Fruit fly (Drosophila melanogaster) whole organism, embryonic: ENCODE results near the gene CG13097.
A peak's percentile ranks its signal among the peaks of the same experiment; 100 is the strongest.

Source experiments
- CG10321 ChIP-seq: fragments of 200-800 bp; sonication (Bioruptor generic); IDR thresholded peaks from 2 replicates; pipeline ENCODE4 v1.3.6; 2022; ENCODE audit warnings: missing biosample characterization, missing genetic modification characterization
- CG10543 ChIP-seq: fragments of 200-800 bp; sonication (Bioruptor generic); optimal IDR thresholded peaks from 3 replicates; lab custom pipeline; 2017; ENCODE audit warnings: missing biosample characterization, mild to moderate bottlenecking, missing genetic modification characterization, moderate library complexity
- CG10979 ChIP-seq: fragments of 200-800 bp; sonication (Bioruptor generic); optimal IDR thresholded peaks from 2 replicates; lab custom pipeline; 2018; ENCODE audit warnings: missing biosample characterization, mild to moderate bottlenecking, missing genetic modification characterization, moderate library complexity
- CG11247 ChIP-seq: fragments of 200-800 bp; sonication (Bioruptor generic); IDR thresholded peaks from 2 replicates; pipeline ENCODE4 v1.3.6; 2022; ENCODE audit warnings: missing biosample characterization, missing genetic modification characterization
- CG12659 ChIP-seq: fragments of 200-800 bp; sonication (Bioruptor generic); optimal IDR thresholded peaks from 3 replicates; lab custom pipeline; 2017; ENCODE audit warnings: mild to moderate bottlenecking, missing biosample characterization, missing genetic modification reagents, missing genetic modification characterization
- CG13296 ChIP-seq: fragments of 200-800 bp; sonication (Bioruptor generic); optimal IDR thresholded peaks from 3 replicates; lab custom pipeline; 2018; ENCODE audit warnings: missing biosample characterization, mild to moderate bottlenecking, missing genetic modification characterization
- CG14014 ChIP-seq: fragments of 200-800 bp; sonication (Bioruptor generic); IDR thresholded peaks from 2 replicates; pipeline ENCODE4 v1.3.6; 2022; ENCODE audit warnings: missing biosample characterization, missing genetic modification characterization
- CG17186 ChIP-seq: fragments of 200-800 bp; sonication (Bioruptor generic); optimal IDR thresholded peaks from 3 replicates; lab custom pipeline; 2017; ENCODE audit warnings: missing biosample characterization, missing genetic modification reagents, missing genetic modification characterization
- CG17385 ChIP-seq: fragments of 200-800 bp; sonication (Bioruptor generic); optimal IDR thresholded peaks from 3 replicates; lab custom pipeline; 2018; ENCODE audit warnings: missing biosample characterization, mild to moderate bottlenecking, missing genetic modification characterization
- CG18764 ChIP-seq: fragments of 200-800 bp; sonication (Bioruptor generic); optimal IDR thresholded peaks from 3 replicates; lab custom pipeline; 2016; ENCODE audit warnings: missing biosample characterization, missing genetic modification characterization
- CG31365 ChIP-seq: fragments of 200-800 bp; sonication (Bioruptor generic); optimal IDR thresholded peaks from 2 replicates; lab custom pipeline; 2018; ENCODE audit warnings: missing biosample characterization, mild to moderate bottlenecking, missing genetic modification characterization
- CG32767 ChIP-seq: fragments of 200-800 bp; sonication (Bioruptor generic); IDR thresholded peaks from 2 replicates; pipeline ENCODE4 v1.3.6; 2022; ENCODE audit warnings: missing biosample characterization, missing genetic modification characterization
- CG32772 ChIP-seq: fragments of 200-800 bp; sonication (Bioruptor generic); IDR thresholded peaks from 2 replicates; pipeline ENCODE4 v1.3.6; 2022; ENCODE audit warnings: missing biosample characterization, missing genetic modification characterization
- CG3281 ChIP-seq: fragments of 200-800 bp; sonication (Bioruptor generic); optimal IDR thresholded peaks from 3 replicates; lab custom pipeline; 2017; ENCODE audit warnings: missing biosample characterization, mild to moderate bottlenecking, missing genetic modification characterization
- CG3726 ChIP-seq: fragments of 200-800 bp; sonication (Bioruptor generic); IDR thresholded peaks from 3 replicates; pipeline ENCODE4, ENCODE4 v1.3.6; 2022; ENCODE audit warnings: missing biosample characterization, missing genetic modification characterization
- CG4617 ChIP-seq: fragments of 200-800 bp; sonication (Bioruptor generic); optimal IDR thresholded peaks from 3 replicates; lab custom pipeline; 2016; ENCODE audit warnings: missing biosample characterization, missing genetic modification characterization, borderline replicate concordance
- CG6765 ChIP-seq: fragments of 200-800 bp; sonication (Bioruptor generic); optimal IDR thresholded peaks from 3 replicates; lab custom pipeline; 2017; ENCODE audit warnings: missing biosample characterization, mild to moderate bottlenecking, missing genetic modification characterization
- CG7271 ChIP-seq: fragments of 200-800 bp; sonication (Bioruptor generic); optimal IDR thresholded peaks from 2 replicates; lab custom pipeline; 2018; ENCODE audit warnings: missing biosample characterization, mild to moderate bottlenecking, missing genetic modification characterization, moderate library complexity
- CG7745 ChIP-seq: fragments of 200-800 bp; sonication (Bioruptor generic); optimal IDR thresholded peaks from 2 replicates; lab custom pipeline; 2018; ENCODE audit warnings: missing biosample characterization, mild to moderate bottlenecking, missing genetic modification characterization, moderate library complexity
- Dip3 ChIP-seq: fragments of 200-800 bp; sonication (Bioruptor generic); optimal IDR thresholded peaks from 3 replicates; lab custom pipeline; 2016; ENCODE audit warnings: missing biosample characterization, missing genetic modification characterization
- Dll ChIP-seq: fragments of 200-800 bp; sonication (Bioruptor generic); IDR thresholded peaks from 4 replicates; pipeline ENCODE4 v1.3.6; 2022; ENCODE audit warnings: missing biosample characterization, missing genetic modification characterization; ENCODE audit not compliant: partially characterized antibody
- Fer1 ChIP-seq: fragments of 200-800 bp; sonication (Bioruptor generic); optimal IDR thresholded peaks from 2 replicates; lab custom pipeline; 2017; ENCODE audit warnings: missing biosample characterization, mild to moderate bottlenecking, missing genetic modification characterization
- Gug ChIP-seq: fragments of 200-800 bp; sonication (Bioruptor generic); IDR thresholded peaks from 4 replicates; pipeline ENCODE4 v1.3.6; 2022; ENCODE audit warnings: missing biosample characterization, missing genetic modification characterization
- HLH3B ChIP-seq: fragments of 200-800 bp; sonication (Bioruptor generic); IDR thresholded peaks from 2 replicates; pipeline ENCODE4 v1.3.6; 2022; ENCODE audit warnings: missing biosample characterization, missing genetic modification characterization
- HLH4C ChIP-seq: fragments of 200-800 bp; sonication (Bioruptor generic); IDR thresholded peaks from 3 replicates; pipeline ENCODE4 v1.3.6; 2022; ENCODE audit warnings: missing biosample characterization, missing genetic modification characterization; ENCODE audit not compliant: partially characterized antibody
- Lim3 ChIP-seq: fragments of 200-800 bp; sonication (Bioruptor generic); IDR thresholded peaks from 2 replicates; pipeline ENCODE4 v1.3.6; 2022; ENCODE audit warnings: missing biosample characterization, missing genetic modification characterization
- Lpt ChIP-seq: fragments of >200 bp; optimal IDR thresholded peaks from 2 replicates; lab custom pipeline; 2018; ENCODE audit warnings: missing biosample characterization, missing genetic modification characterization
- MTF-1 ChIP-seq: fragments of 200-800 bp; sonication (Bioruptor generic); optimal IDR thresholded peaks from 2 replicates; lab custom pipeline; 2018; ENCODE audit warnings: missing biosample characterization, mild to moderate bottlenecking, missing genetic modification characterization, borderline replicate concordance
- Max ChIP-seq: fragments of 200-800 bp; sonication (Bioruptor generic); optimal IDR thresholded peaks from 2 replicates; lab custom pipeline; 2016; ENCODE audit warnings: missing biosample characterization, mild to moderate bottlenecking, missing genetic modification characterization
- Oaz ChIP-seq: fragments of 200-800 bp; sonication (Bioruptor generic); IDR thresholded peaks from 2 replicates; pipeline ENCODE4 v1.3.6; 2022; ENCODE audit warnings: missing biosample characterization, missing genetic modification characterization
- Pdp1 ChIP-seq, 2 experiments: fragments of 200-800 bp; sonication (Bioruptor generic); optimal IDR thresholded peaks; 3 replicates each; lab custom pipeline; 2016; ENCODE audit warnings: missing biosample characterization in 2 of 2, missing genetic modification characterization in 2 of 2, mild to moderate bottlenecking in 1 of 2, moderate library complexity in 1 of 2
- Poxn ChIP-seq: fragments of 200-800 bp; sonication (Bioruptor generic); IDR thresholded peaks from 2 replicates; pipeline ENCODE4 v1.3.6; 2022; ENCODE audit warnings: missing biosample characterization, missing genetic modification characterization
- Side ChIP-seq: fragments of 200-800 bp; sonication (Bioruptor generic); optimal IDR thresholded peaks from 2 replicates; lab custom pipeline; 2016; ENCODE audit warnings: missing biosample characterization, missing genetic modification characterization
- Tbp ChIP-seq: fragments of >200 bp; optimal IDR thresholded peaks from 2 replicates; lab custom pipeline; 2018; ENCODE audit warnings: missing biosample characterization, missing genetic modification characterization
- YL-1 ChIP-seq: fragments of 200-800 bp; sonication (Bioruptor generic); optimal IDR thresholded peaks from 3 replicates; lab custom pipeline; 2017; ENCODE audit warnings: missing biosample characterization, mild to moderate bottlenecking, missing genetic modification characterization
- abd-A ChIP-seq: fragments of 200-800 bp; sonication (Bioruptor generic); optimal IDR thresholded peaks from 3 replicates; lab custom pipeline; 2019; ENCODE audit warnings: missing biosample characterization, mild to moderate bottlenecking, missing genetic modification characterization, moderate library complexity
- ac ChIP-seq: fragments of 200-800 bp; sonication (Bioruptor generic); optimal IDR thresholded peaks from 3 replicates; lab custom pipeline; 2017; ENCODE audit warnings: missing biosample characterization, mild to moderate bottlenecking, missing genetic modification characterization
- al ChIP-seq: fragments of 200-800 bp; sonication (Bioruptor generic); IDR thresholded peaks from 2 replicates; pipeline ENCODE4 v1.3.6; 2022; ENCODE audit warnings: missing biosample characterization, missing genetic modification characterization
- chif ChIP-seq, 2 experiments: fragments of 200-800 bp; sonication (Bioruptor generic); optimal IDR thresholded peaks; 3 replicates each; lab custom pipeline; 2016; ENCODE audit warnings: missing biosample characterization in 2 of 2, missing genetic modification characterization in 2 of 2
- ci ChIP-seq: fragments of 200-800 bp; sonication (Bioruptor generic); IDR thresholded peaks from 3 replicates; pipeline ENCODE4 v1.3.6; 2022; ENCODE audit warnings: missing biosample characterization, missing genetic modification characterization
- exex ChIP-seq: fragments of 200-800 bp; sonication (Bioruptor generic); optimal IDR thresholded peaks from 4 replicates; lab custom pipeline; 2018; ENCODE audit warnings: missing biosample characterization, mild to moderate bottlenecking, missing genetic modification characterization, moderate library complexity
- kay ChIP-seq: fragments of 200-800 bp; sonication (Bioruptor generic); optimal IDR thresholded peaks from 2 replicates; lab custom pipeline; 2016; ENCODE audit warnings: missing biosample characterization, missing genetic modification characterization
- lmd ChIP-seq: fragments of 200-800 bp; sonication (Bioruptor generic); IDR thresholded peaks from 2 replicates; pipeline ENCODE4 v1.3.6; 2022; ENCODE audit warnings: missing biosample characterization, missing genetic modification characterization
- nau ChIP-seq: fragments of 200-800 bp; sonication (Bioruptor generic); optimal IDR thresholded peaks from 3 replicates; lab custom pipeline; 2017; ENCODE audit warnings: missing biosample characterization, mild to moderate bottlenecking, missing genetic modification characterization, missing genetic modification reagents
- odd ChIP-seq: fragments of 200-800 bp; sonication (Bioruptor generic); optimal IDR thresholded peaks from 2 replicates; lab custom pipeline; 2017; ENCODE audit warnings: missing biosample characterization, mild to moderate bottlenecking, missing genetic modification characterization
- pzg ChIP-seq: fragments of 200-800 bp; sonication (Bioruptor generic); optimal IDR thresholded peaks from 3 replicates; lab custom pipeline; 2018; ENCODE audit warnings: missing biosample characterization, mild to moderate bottlenecking, missing genetic modification characterization, moderate library complexity
- shn ChIP-seq: fragments of 200-800 bp; sonication (Bioruptor generic); optimal IDR thresholded peaks from 3 replicates; lab custom pipeline; 2016; ENCODE audit warnings: missing biosample characterization, missing genetic modification characterization
- sqz ChIP-seq: fragments of 200-800 bp; sonication (Bioruptor generic); optimal IDR thresholded peaks from 3 replicates; lab custom pipeline; 2018; ENCODE audit warnings: missing biosample characterization, mild to moderate bottlenecking, missing genetic modification characterization
- tll ChIP-seq, 2 experiments: fragments of 200-800 bp in 1 of 2; fragments of >200 bp in 1 of 2; sonication (Bioruptor generic) in 1 of 2; optimal IDR thresholded peaks; 2 replicates each; lab custom pipeline; 2017 to 2019; ENCODE audit warnings: missing biosample characterization in 2 of 2, missing genetic modification characterization in 2 of 2, mild to moderate bottlenecking in 1 of 2, moderate library complexity in 1 of 2
- toy ChIP-seq: fragments of 200-800 bp; sonication (Bioruptor generic); IDR thresholded peaks from 2 replicates; pipeline ENCODE4 v1.3.6; 2022; ENCODE audit warnings: missing biosample characterization, missing genetic modification characterization
- z ChIP-seq: fragments of 200-800 bp; sonication (Bioruptor generic); IDR thresholded peaks from 3 replicates; pipeline ENCODE4 v1.3.6; 2022; ENCODE audit warnings: missing biosample characterization, missing genetic modification characterization

Gene CG13097

DNA sequence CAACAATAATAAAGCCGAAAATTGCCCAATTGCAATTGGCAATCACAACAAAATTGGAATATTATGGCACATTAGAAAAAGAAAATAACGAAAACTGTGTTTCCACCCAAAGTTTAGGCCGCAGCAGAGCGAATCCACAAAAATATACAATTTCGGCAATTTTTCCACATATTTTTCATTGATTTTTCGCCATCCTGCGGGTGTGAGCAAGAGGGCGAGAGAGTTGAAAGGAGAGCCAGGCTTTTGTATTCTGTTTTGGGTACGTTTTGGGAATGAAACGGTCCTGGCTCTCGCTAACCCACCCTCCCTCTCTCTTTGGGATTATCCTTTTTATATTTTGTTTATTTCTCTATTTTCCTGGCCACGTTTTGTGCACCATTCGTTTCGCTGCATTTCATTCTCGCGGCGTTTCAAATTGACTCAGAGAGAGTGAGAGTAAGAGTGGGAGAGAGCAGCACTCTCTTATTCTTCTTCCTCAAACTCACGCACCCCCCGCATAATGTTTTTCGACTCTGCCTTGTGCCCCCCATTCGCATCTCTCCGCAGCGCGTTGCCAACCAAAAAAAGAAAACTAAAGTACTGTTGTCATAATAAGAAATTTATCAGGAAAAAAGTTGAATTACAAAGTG is 29.2 kb upstream of the CG13097 start (continued):
- TF ChIP-seq chif (GFP tag; optimal IDR thresholded peaks at IDR 0.05; lab: Kevin White, UChicago): no peak
- TF ChIP-seq tll (GFP tag; optimal IDR thresholded peaks at IDR 0.05; lab: Kevin White, UChicago): no peak
- no peak for TF ChIP-seq Dip3
- TF ChIP-seq CG3726 (GFP tag; lab: Robert Waterston, UW): no peak
- TF ChIP-seq ci (GFP tag; lab: Robert Waterston, UW): no peak; the same call in 2 of the 3 replicates
- TF ChIP-seq CG17385 (GFP tag; lab: Kevin White, UChicago): peak; percentile 69
- TF ChIP-seq CG32772 (GFP tag; lab: Robert Waterston, UW): no peak
- no peak for TF ChIP-seq Fer1 (GFP tag; lab: Kevin White, UChicago)
- no peak for TF ChIP-seq CG3281 (GFP tag; lab: Kevin White, UChicago)
- TF ChIP-seq ac (GFP tag; lab: Kevin White, UChicago): no peak
- TF ChIP-seq CG6765: no peak
- no peak for TF ChIP-seq CG18764 (GFP tag; lab: Kevin White, UChicago)
- no peak for TF ChIP-seq Poxn (GFP tag; lab: Robert Waterston, UW)
- TF ChIP-seq CG31365 (tag; lab: Kevin White, UChicago): no peak
- TF ChIP-seq CG13296: no peak
- TF ChIP-seq Dll (GFP tag; lab: Robert Waterston, UW): no peak
- no peak for TF ChIP-seq toy
- no peak for TF ChIP-seq Side (GFP tag; lab: Kevin White, UChicago)
- no peak for TF ChIP-seq Tbp (GFP tag; lab: Kevin White, UChicago)
- no peak for TF ChIP-seq Lim3 (GFP tag; lab: Robert Waterston, UW)
- no peak for TF ChIP-seq YL-1
- TF ChIP-seq CG32767: no peak
- no peak for TF ChIP-seq CG11247 (GFP tag; lab: Robert Waterston, UW)
- TF ChIP-seq CG10979 (tag; lab: Kevin White, UChicago): no peak
- TF ChIP-seq Gug (GFP tag; lab: Robert Waterston, UW): no peak
- TF ChIP-seq Pdp1 (GFP tag; optimal IDR thresholded peaks at IDR 0.05; lab: Kevin White, UChicago): peak in 1 of 2 experiments; percentile 38
- no peak for TF ChIP-seq exex (tag; lab: Kevin White, UChicago)
- peak; percentile 86 for TF ChIP-seq z (GFP tag; lab: Robert Waterston, UW)
- TF ChIP-seq MTF-1 (GFP tag; lab: Kevin White, UChicago): no peak
- TF ChIP-seq CG7745 (tag; lab: Kevin White, UChicago): no peak
- TF ChIP-seq odd: no peak
- TF ChIP-seq nau: no peak
- no peak for TF ChIP-seq sqz (GFP tag; lab: Kevin White, UChicago)
- TF ChIP-seq CG12659 (GFP tag; lab: Kevin White, UChicago): no peak
- TF ChIP-seq HLH3B (GFP tag; lab: Robert Waterston, UW): no peak
- no peak for TF ChIP-seq shn (GFP tag; lab: Kevin White, UChicago)
- TF ChIP-seq abd-A (tag; lab: Kevin White, UChicago): peak; percentile 28
- TF ChIP-seq Max (GFP tag; lab: Kevin White, UChicago): no peak
- no peak for TF ChIP-seq CG10543 (GFP tag; lab: Kevin White, UChicago)
- TF ChIP-seq CG17186 (GFP tag; lab: Kevin White, UChicago): no peak
- TF ChIP-seq al (GFP tag; lab: Robert Waterston, UW): no peak
- no peak for TF ChIP-seq HLH4C (GFP tag; lab: Robert Waterston, UW)
- TF ChIP-seq CG7271 (tag; lab: Kevin White, UChicago): peak; percentile 22
- no peak for TF ChIP-seq Lpt
- no peak for TF ChIP-seq CG10321 (GFP tag; lab: Robert Waterston, UW)
- no peak for TF ChIP-seq lmd (GFP tag; lab: Robert Waterston, UW)
- no peak for TF ChIP-seq CG14014 (GFP tag; lab: Robert Waterston, UW)
- no peak for TF ChIP-seq kay (GFP tag; lab: Kevin White, UChicago)
- TF ChIP-seq Oaz (GFP tag; lab: Robert Waterston, UW): no peak
- TF ChIP-seq CG4617: no peak
- TF ChIP-seq pzg (GFP tag; lab: Kevin White, UChicago): no peak
